Worm (Caenorhabditis elegans) whole organism, L4 larva: ENCODE measurements around the gene mpc-1.
"Not testable (repeated sequence)": the region's sequence is repeated elsewhere in the genome, so short reads cannot be mapped to it uniquely, and the experiment has no call there.

Source experiments
- D1046.2 ChIP-seq: fragments of 200-800 bp; sonication (Bioruptor generic); IDR thresholded peaks from 2 replicates; pipeline ENCODE4 v1.3.6; 2022; ENCODE audit warnings: missing genetic modification characterization, missing compliant biosample characterization
- F26F4.8 ChIP-seq: fragments of 200-800 bp; sonication (Bioruptor generic); conservative IDR thresholded peaks from 2 replicates; pipeline ENCODE4 v1.3.6; 2022; ENCODE audit warnings: missing genetic modification characterization, missing compliant biosample characterization
- F44E2.7 ChIP-seq: fragments of 200-800 bp; sonication (Bioruptor generic); IDR thresholded peaks from 2 replicates; pipeline ENCODE4 v2.1.2; 2022; ENCODE audit warnings: missing genetic modification characterization, missing compliant biosample characterization
- F49E8.2 ChIP-seq: sonication (generic microtip); optimal IDR thresholded peaks from 2 replicates; lab custom pipeline; 2016; ENCODE audit warnings: missing compliant biosample characterization, mild to moderate bottlenecking, missing genetic modification characterization, borderline replicate concordance
- T26A8.4 ChIP-seq: fragments of 200-800 bp; sonication (Bioruptor generic); IDR thresholded peaks from 2 replicates; pipeline ENCODE4 v1.3.6; 2022; ENCODE audit warnings: missing genetic modification characterization, missing compliant biosample characterization
- Y105C5A.15 ChIP-seq: fragments of 200-800 bp; sonication (Bioruptor generic); IDR thresholded peaks from 2 replicates; pipeline ENCODE4 v1.3.6; 2022; ENCODE audit warnings: missing genetic modification characterization, missing compliant biosample characterization
- Y48G9A.11 ChIP-seq: fragments of 200-800 bp; sonication (Bioruptor generic); IDR thresholded peaks from 2 replicates; pipeline ENCODE4 v1.3.6; 2022; ENCODE audit warnings: missing genetic modification reagents, missing genetic modification characterization, missing compliant biosample characterization
- Y75B8A.6 ChIP-seq: fragments of 200-800 bp; sonication (Bioruptor generic); IDR thresholded peaks from 2 replicates; pipeline ENCODE4 v1.3.6; 2022; ENCODE audit warnings: missing genetic modification reagents, missing genetic modification characterization, missing compliant biosample characterization
- ZK337.2 ChIP-seq: fragments of 200-800 bp; sonication (Bioruptor generic); IDR thresholded peaks from 2 replicates; pipeline ENCODE4 v1.3.6; 2022; ENCODE audit warnings: missing genetic modification reagents, missing genetic modification characterization, missing compliant biosample characterization
- arid-1 ChIP-seq: fragments of 200-800 bp; sonication (Bioruptor generic); conservative IDR thresholded peaks from 2 replicates; pipeline ENCODE4 v1.3.6; 2022; ENCODE audit warnings: missing genetic modification reagents, missing genetic modification characterization, missing compliant biosample characterization
- ceh-44 ChIP-seq: fragments of 200-800 bp; sonication (Bioruptor generic); IDR thresholded peaks from 2 replicates; pipeline ENCODE4 v1.3.6; 2022; ENCODE audit warnings: missing genetic modification reagents, missing genetic modification characterization, missing compliant biosample characterization
- ctbp-1 ChIP-seq: fragments of 200-800 bp; sonication (Bioruptor generic); IDR thresholded peaks from 2 replicates; pipeline ENCODE4 v1.3.6; 2022; ENCODE audit warnings: missing genetic modification reagents, missing genetic modification characterization, missing compliant biosample characterization
- daf-16 ChIP-seq, 3 experiments: sonication (generic microtip); optimal IDR thresholded peaks; 2 replicates each; lab custom pipeline; 2016 to 2017; ENCODE audit warnings: missing genetic modification characterization in 3 of 3, missing genetic modification reagents in 3 of 3, mild to moderate bottlenecking in 2 of 3, missing compliant biosample characterization in 2 of 3, missing biosample characterization in 1 of 3, moderate library complexity in 1 of 3
- daf-19 ChIP-seq: fragments of 200-800 bp; sonication (Bioruptor generic); conservative IDR thresholded peaks from 2 replicates; pipeline ENCODE4 v1.3.6; 2022; ENCODE audit warnings: missing genetic modification characterization, missing compliant biosample characterization
- dmd-6 ChIP-seq: fragments of 200-800 bp; sonication (Bioruptor generic); IDR thresholded peaks from 2 replicates; pipeline ENCODE4 v1.3.6; 2022; ENCODE audit warnings: missing genetic modification reagents, missing genetic modification characterization, missing compliant biosample characterization
- dmd-8 ChIP-seq: fragments of 200-800 bp; sonication (Bioruptor generic); IDR thresholded peaks from 2 replicates; pipeline ENCODE4 v1.3.6; 2022; ENCODE audit warnings: missing genetic modification characterization, missing compliant biosample characterization
- dmd-9 ChIP-seq: fragments of 200-800 bp; sonication (Bioruptor generic); IDR thresholded peaks from 2 replicates; pipeline ENCODE4 v1.3.6; 2022; ENCODE audit warnings: missing genetic modification reagents, missing genetic modification characterization, missing compliant biosample characterization
- dpl-1 ChIP-seq: fragments of 150-350 bp; optimal IDR thresholded peaks from 2 replicates; lab custom pipeline; 2014; ENCODE audit warnings: missing biosample characterization, missing genetic modification reagents, missing genetic modification characterization
- duxl-1 ChIP-seq: sonication (generic microtip); optimal IDR thresholded peaks from 2 replicates; lab custom pipeline; 2016; ENCODE audit warnings: mild to moderate bottlenecking, missing genetic modification characterization, moderate library complexity, missing compliant biosample characterization; ENCODE audit not compliant: poor library complexity
- egl-43 ChIP-seq: fragments of 200-800 bp; sonication (Bioruptor generic); IDR thresholded peaks from 2 replicates; pipeline ENCODE4 v1.3.6; 2022; ENCODE audit warnings: missing genetic modification reagents, missing genetic modification characterization, missing compliant biosample characterization
- hmg-1.1 ChIP-seq: fragments of 200-800 bp; sonication (Bioruptor generic); IDR thresholded peaks from 2 replicates; pipeline ENCODE4 v1.3.6; 2022; ENCODE audit warnings: missing genetic modification reagents, missing genetic modification characterization, missing compliant biosample characterization
- lim-7 ChIP-seq: fragments of 200-800 bp; sonication (Bioruptor generic); IDR thresholded peaks from 2 replicates; pipeline ENCODE4 v1.3.6; 2022; ENCODE audit warnings: missing genetic modification characterization, missing compliant biosample characterization
- lin-29 ChIP-seq: fragments of 200-800 bp; sonication (Bioruptor generic); IDR thresholded peaks from 2 replicates; pipeline ENCODE4 v1.3.6; 2022; ENCODE audit warnings: missing genetic modification reagents, missing genetic modification characterization, missing compliant biosample characterization
- lin-38 ChIP-seq: fragments of 200-800 bp; sonication (Bioruptor generic); IDR thresholded peaks from 2 replicates; pipeline ENCODE4 v1.3.6; 2022; ENCODE audit warnings: missing genetic modification reagents, missing genetic modification characterization, missing compliant biosample characterization
- madf-5 ChIP-seq, 2 experiments: fragments of 200-800 bp; sonication (Bioruptor generic); IDR thresholded peaks; 2 replicates each; pipeline ENCODE4 v1.3.6; 2022; ENCODE audit warnings: missing compliant biosample characterization in 2 of 2, missing genetic modification characterization in 2 of 2
- madf-9 ChIP-seq: fragments of 200-800 bp; sonication (Bioruptor generic); conservative IDR thresholded peaks from 2 replicates; pipeline ENCODE4 v1.3.6; 2022; ENCODE audit warnings: missing genetic modification reagents, missing genetic modification characterization, missing compliant biosample characterization
- mdt-29 ChIP-seq: fragments of 200-800 bp; sonication (Bioruptor generic); IDR thresholded peaks from 2 replicates; pipeline ENCODE4 v1.3.6; 2022; ENCODE audit warnings: missing genetic modification reagents, missing genetic modification characterization, missing compliant biosample characterization
- mes-2 ChIP-seq: sonication (generic microtip); optimal IDR thresholded peaks from 2 replicates; lab custom pipeline; 2016; ENCODE audit warnings: missing genotype, mild to moderate bottlenecking, missing genetic modification characterization, missing compliant biosample characterization; ENCODE audit not compliant: poor library complexity, severe bottlenecking
- mxl-2 ChIP-seq: fragments of 200-800 bp; sonication (Bioruptor generic); conservative IDR thresholded peaks from 2 replicates; pipeline ENCODE4 v1.3.6; 2022; ENCODE audit warnings: missing genetic modification reagents, missing genetic modification characterization, missing compliant biosample characterization
- nhr-25 ChIP-seq: sonication (generic microtip); optimal IDR thresholded peaks from 2 replicates; lab custom pipeline; 2017; ENCODE audit warnings: missing genetic modification characterization, mild to moderate bottlenecking, missing compliant biosample characterization, antibody characterized with exemption, moderate library complexity, borderline replicate concordance; ENCODE audit not compliant: insufficient read depth
- nhr-41 ChIP-seq: fragments of 200-800 bp; sonication (Bioruptor generic); IDR thresholded peaks from 2 replicates; pipeline ENCODE4 v1.3.6; 2022; ENCODE audit warnings: missing genetic modification reagents, missing genetic modification characterization, missing compliant biosample characterization
- nhr-42 ChIP-seq: fragments of 200-800 bp; sonication (Bioruptor generic); IDR thresholded peaks from 2 replicates; pipeline ENCODE4 v1.3.6; 2022; ENCODE audit warnings: missing genetic modification characterization, missing compliant biosample characterization
- nhr-6 ChIP-seq: fragments of 150-350 bp; optimal IDR thresholded peaks from 2 replicates; lab custom pipeline; 2014; ENCODE audit warnings: missing biosample characterization, missing genetic modification characterization
- pha-4 ChIP-seq, 2 experiments: fragments of 150-350 bp in 1 of 2; fragments of 200-800 bp in 1 of 2; sonication (Bioruptor generic) in 1 of 2; IDR thresholded peaks in 1 of 2; optimal IDR thresholded peaks in 1 of 2; 2 replicates each; pipeline versions ENCODE4 v1.3.6 to Lab custom; 2014 to 2022; ENCODE audit warnings: missing genetic modification characterization in 2 of 2, missing genetic modification reagents in 2 of 2, missing biosample characterization in 1 of 2, missing compliant biosample characterization in 1 of 2
- php-3 ChIP-seq: fragments of 200-800 bp; sonication (Bioruptor generic); IDR thresholded peaks from 2 replicates; pipeline ENCODE4 v1.3.6; 2022; ENCODE audit warnings: missing genetic modification reagents, missing genetic modification characterization, missing compliant biosample characterization
- saeg-2 ChIP-seq: fragments of 200-800 bp; sonication (Bioruptor generic); IDR thresholded peaks from 2 replicates; pipeline ENCODE4 v1.3.6; 2022; ENCODE audit warnings: missing genetic modification reagents, missing genetic modification characterization, missing compliant biosample characterization
- snpc-1.2 ChIP-seq: fragments of 200-800 bp; sonication (Bioruptor generic); IDR thresholded peaks from 2 replicates; pipeline ENCODE4 v1.3.6; 2022; ENCODE audit warnings: missing genetic modification reagents, missing genetic modification characterization, missing compliant biosample characterization
- snpc-4 ChIP-seq: fragments of 150-350 bp; optimal IDR thresholded peaks from 2 replicates; lab custom pipeline; 2014; ENCODE audit warnings: missing biosample characterization, missing genetic modification characterization
- spr-1 ChIP-seq: sonication (generic microtip); optimal IDR thresholded peaks from 2 replicates; lab custom pipeline; 2016; ENCODE audit warnings: mild to moderate bottlenecking, missing genetic modification characterization, missing compliant biosample characterization
- tra-1 ChIP-seq: fragments of 200-800 bp; sonication (Bioruptor generic); IDR thresholded peaks from 2 replicates; pipeline ENCODE4 v1.3.6; 2022; ENCODE audit warnings: missing genetic modification reagents, missing genetic modification characterization, missing compliant biosample characterization
- vab-7 ChIP-seq: fragments of 200-800 bp; sonication (Bioruptor generic); IDR thresholded peaks from 2 replicates; pipeline ENCODE4 v1.3.6; 2022; ENCODE audit warnings: missing genetic modification reagents, missing genetic modification characterization, missing compliant biosample characterization
- zfp-3 ChIP-seq: fragments of 200-800 bp; sonication (Bioruptor generic); conservative IDR thresholded peaks from 2 replicates; pipeline ENCODE4 v1.3.6; 2022; ENCODE audit warnings: missing genetic modification reagents, missing genetic modification characterization, missing compliant biosample characterization

The mpc-1 gene

ce11 chrIII:4419117-4419978 is 6.1 kb downstream of the mpc-1 start, which contains the start of the genes R07E5.7 and cku-80 (continued):
- TF ChIP-seq lin-38 (GFP tag; lab: Robert Waterston, UW) = peak; percentile 70
- TF ChIP-seq T26A8.4 (GFP tag; lab: Robert Waterston, UW) = no peak
- TF ChIP-seq tra-1 = no peak
- TF ChIP-seq nhr-25 (tag; lab: Kevin White, UChicago) = no peak
- TF ChIP-seq nhr-6 = no peak
- TF ChIP-seq, all 104 proteins: peak for 23

DNA sequence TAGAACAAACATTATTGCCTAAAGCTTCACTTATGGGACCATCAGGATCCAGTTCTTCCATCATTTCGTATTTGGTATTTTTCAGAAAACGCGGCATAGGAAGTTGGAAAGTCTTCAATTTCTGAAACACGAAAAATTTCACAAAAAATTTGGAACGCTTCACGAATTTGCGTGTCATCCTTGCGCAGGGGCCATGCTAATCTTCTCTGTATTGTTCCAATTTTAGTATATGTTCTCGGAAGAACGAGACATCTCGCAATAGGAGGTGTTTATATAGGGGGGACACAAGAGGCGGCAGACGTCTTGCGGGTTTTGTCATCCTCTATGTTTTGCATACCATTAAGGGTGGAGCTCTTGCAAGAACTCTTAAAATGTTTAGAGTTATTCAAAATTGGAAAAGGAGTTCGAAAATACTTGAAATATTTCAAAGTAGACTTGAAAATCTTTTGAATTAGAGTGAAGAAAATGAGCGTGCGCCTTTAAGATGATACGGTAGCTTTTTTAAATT is 13.5 kb downstream of the mpc-1 start:
- TF ChIP-seq arid-1 (GFP tag; lab: Robert Waterston, UW) (peak; percentile 92), Y105C5A.15 (GFP tag; lab: Robert Waterston, UW) (peak; percentile 57; the same call in 1 of the 2 replicates), madf-9 (GFP tag; lab: Robert Waterston, UW) (peak; percentile 85), Y48G9A.11 (GFP tag; lab: Robert Waterston, UW) (peak; percentile 80), tra-1 (peak; percentile 91), vab-7 (GFP tag; lab: Robert Waterston, UW) (peak; percentile 89), F49E8.2 (tag; lab: Kevin White, UChicago) (peak; percentile 0), hmg-1.1 (GFP tag; lab: Robert Waterston, UW) (peak; percentile 87), nhr-42 (GFP tag; lab: Robert Waterston, UW) (peak; percentile 49; the same call in 1 of the 2 replicates), lin-29 (GFP tag; lab: Robert Waterston, UW) (peak; percentile 46; the same call in 1 of the 2 replicates), lim-7 (GFP tag; lab: Robert Waterston, UW) (peak; percentile 88), egl-43 (GFP tag; lab: Robert Waterston, UW) (peak; percentile 93), dpl-1 (GFP tag; lab: Kevin White, UChicago) (peak; percentile 14), lin-38 (GFP tag; lab: Robert Waterston, UW) (peak; percentile 83), duxl-1 (peak; percentile 29), mes-2 (tag; lab: Kevin White, UChicago) (peak; percentile 48), dmd-6 (GFP tag; lab: Robert Waterston, UW) (peak; percentile 75), spr-1 (tag; lab: Kevin White, UChicago) (peak; percentile 43), dmd-8 (GFP tag; lab: Robert Waterston, UW) (peak; percentile 72), Y75B8A.6 (GFP tag; lab: Robert Waterston, UW) (peak; percentile 74; the same call in 1 of the 2 replicates), ZK337.2 (GFP tag; lab: Robert Waterston, UW) (0 out of 2 replicates have a peak, but pooled peaks have one; percentile 6), zfp-3 (GFP tag; lab: Robert Waterston, UW) (peak; percentile 76), dmd-9 (peak; percentile 69; the same call in 1 of the 2 replicates), daf-16 (GFP tag; optimal IDR thresholded peaks at IDR 0.05; lab: Kevin White, UChicago) (peak in 1 of 2 experiments; percentile 8), ceh-44 (0 out of 2 replicates have a peak, but pooled peaks have one; percentile 40), snpc-4 (tag; lab: Kevin White, UChicago) (peak; percentile 82), ctbp-1 (GFP tag; lab: Robert Waterston, UW) (peak; percentile 79), T26A8.4 (GFP tag; lab: Robert Waterston, UW) (peak; percentile 83), snpc-1.2 (GFP tag; lab: Robert Waterston, UW) (peak; percentile 86), daf-19 (GFP tag; lab: Robert Waterston, UW) (peak; percentile 87), nhr-41 (GFP tag; lab: Robert Waterston, UW) (0 out of 2 replicates have a peak, but pooled peaks have one; percentile 28), D1046.2 (peak; percentile 91), madf-5 (GFP tag; IDR thresholded peaks at IDR 0.05; lab: Robert Waterston, UW) (peak; percentile 60 to 80; a peak in 2 of 4 replicates), F26F4.8 (peak; percentile 81), saeg-2 (GFP tag; lab: Robert Waterston, UW) (peak; percentile 69; the same call in 1 of the 2 replicates), mdt-29 (GFP tag; lab: Robert Waterston, UW) (0 out of 2 replicates have a peak, but pooled peaks have one; percentile 31), php-3 (GFP tag; lab: Robert Waterston, UW) (peak; percentile 79), F44E2.7 (GFP tag; lab: Robert Waterston, UW) (0 out of 2 replicates have a peak, but pooled peaks have one; percentile 83), mxl-2 (GFP tag; lab: Robert Waterston, UW) (0 out of 2 replicates have a peak, but pooled peaks have one; percentile 42), pha-4 (GFP tag; IDR thresholded peaks at IDR 0.05; lab: Robert Waterston, UW) (peak; percentile 90)
- not testable (repeated sequence) for TF ChIP-seq daf-16, pha-4 (tag; optimal IDR thresholded peaks at IDR 0.05; lab: Kevin White, UChicago)
